Fruit fly (Drosophila melanogaster) whole organism, embryonic: ENCODE measurements around the gene Nepl18.

Source experiments
- Aef1 ChIP-seq: fragments of 200-800 bp; sonication (Bioruptor generic); IDR thresholded peaks from 3 replicates; pipeline ENCODE4 v1.3.6; 2022; ENCODE audit warnings: missing biosample characterization, missing genetic modification characterization
- B-H2 ChIP-seq: fragments of 200-800 bp; sonication (Bioruptor generic); optimal IDR thresholded peaks from 2 replicates; lab custom pipeline; 2018; ENCODE audit warnings: missing biosample characterization, mild to moderate bottlenecking, missing genetic modification characterization
- CG1024 ChIP-seq: fragments of 200-800 bp; sonication (Bioruptor generic); IDR thresholded peaks from 2 replicates; pipeline ENCODE4 v1.3.6; 2022; ENCODE audit warnings: missing biosample characterization, missing genetic modification characterization
- CG10274 ChIP-seq: fragments of 200-800 bp; sonication (Bioruptor generic); optimal IDR thresholded peaks from 3 replicates; lab custom pipeline; 2017; ENCODE audit warnings: missing biosample characterization, mild to moderate bottlenecking, missing genetic modification characterization
- CG10321 ChIP-seq: fragments of 200-800 bp; sonication (Bioruptor generic); IDR thresholded peaks from 2 replicates; pipeline ENCODE4 v1.3.6; 2022; ENCODE audit warnings: missing biosample characterization, missing genetic modification characterization
- CG10462 ChIP-seq: fragments of 200-800 bp; sonication (Bioruptor generic); optimal IDR thresholded peaks from 2 replicates; lab custom pipeline; 2016; ENCODE audit warnings: missing biosample characterization, missing genetic modification characterization
- CG11093 ChIP-seq: fragments of 200-800 bp; sonication (Bioruptor generic); IDR thresholded peaks from 3 replicates; pipeline ENCODE4 v1.3.6; 2022; ENCODE audit warnings: missing biosample characterization, missing genetic modification characterization
- CG12219 ChIP-seq: fragments of 200-800 bp; sonication (Bioruptor generic); optimal IDR thresholded peaks from 3 replicates; lab custom pipeline; 2018; ENCODE audit warnings: missing biosample characterization, mild to moderate bottlenecking, missing genetic modification characterization
- CG1529 ChIP-seq: fragments of 200-800 bp; sonication (Bioruptor generic); optimal IDR thresholded peaks from 3 replicates; lab custom pipeline; 2018; ENCODE audit warnings: missing biosample characterization, missing genetic modification characterization
- CG15696 ChIP-seq: fragments of 200-800 bp; sonication (Bioruptor generic); optimal IDR thresholded peaks from 2 replicates; lab custom pipeline; 2019; ENCODE audit warnings: missing biosample characterization, mild to moderate bottlenecking, missing genetic modification characterization, moderate library complexity
- CG17361 ChIP-seq: fragments of 200-800 bp; sonication (Bioruptor generic); IDR thresholded peaks from 3 replicates; pipeline ENCODE4 v1.3.6; 2022; ENCODE audit warnings: missing biosample characterization, missing genetic modification characterization
- CG18476 ChIP-seq: fragments of 200-800 bp; sonication (Bioruptor generic); optimal IDR thresholded peaks from 2 replicates; lab custom pipeline; 2016; ENCODE audit warnings: missing biosample characterization, mild to moderate bottlenecking, missing genetic modification characterization
- CG30431 ChIP-seq: fragments of 200-800 bp; sonication (Bioruptor generic); optimal IDR thresholded peaks from 2 replicates; lab custom pipeline; 2017; ENCODE audit warnings: missing biosample characterization, missing genetic modification characterization
- CG3065 ChIP-seq: fragments of 200-800 bp; sonication (Bioruptor generic); optimal IDR thresholded peaks from 2 replicates; lab custom pipeline; 2016; ENCODE audit warnings: missing biosample characterization, missing genetic modification characterization
- CG31224 ChIP-seq: fragments of 200-800 bp; sonication (Bioruptor generic); IDR thresholded peaks from 2 replicates; pipeline ENCODE4 v1.3.6; 2022; ENCODE audit warnings: missing biosample characterization, missing genetic modification characterization
- CG31365 ChIP-seq: fragments of 200-800 bp; sonication (Bioruptor generic); optimal IDR thresholded peaks from 2 replicates; lab custom pipeline; 2018; ENCODE audit warnings: missing biosample characterization, mild to moderate bottlenecking, missing genetic modification characterization
- CG4617 ChIP-seq: fragments of 200-800 bp; sonication (Bioruptor generic); optimal IDR thresholded peaks from 3 replicates; lab custom pipeline; 2016; ENCODE audit warnings: missing biosample characterization, missing genetic modification characterization, borderline replicate concordance
- CG4820 ChIP-seq: fragments of 200-800 bp; sonication (Bioruptor generic); optimal IDR thresholded peaks from 3 replicates; lab custom pipeline; 2016; ENCODE audit warnings: missing biosample characterization, missing genetic modification characterization
- CG6654 ChIP-seq: fragments of 200-800 bp; sonication (Bioruptor generic); optimal IDR thresholded peaks from 2 replicates; lab custom pipeline; 2017; ENCODE audit warnings: missing biosample characterization, mild to moderate bottlenecking, missing genetic modification characterization
- CG7745 ChIP-seq: fragments of 200-800 bp; sonication (Bioruptor generic); optimal IDR thresholded peaks from 2 replicates; lab custom pipeline; 2018; ENCODE audit warnings: missing biosample characterization, mild to moderate bottlenecking, missing genetic modification characterization, moderate library complexity
- CG8290 ChIP-seq, 3 experiments: fragments of 200-800 bp; sonication (Bioruptor generic); optimal IDR thresholded peaks; 2 replicates each; lab custom pipeline; 2016 to 2019; ENCODE audit warnings: missing biosample characterization in 3 of 3, missing genetic modification characterization in 3 of 3, mild to moderate bottlenecking in 2 of 3, moderate library complexity in 1 of 3
- CG8388 ChIP-seq: fragments of 200-800 bp; sonication (Bioruptor generic); optimal IDR thresholded peaks from 2 replicates; lab custom pipeline; 2019; ENCODE audit warnings: missing biosample characterization, mild to moderate bottlenecking, missing genetic modification characterization, moderate library complexity
- CG9437 ChIP-seq: fragments of 200-800 bp; sonication (Bioruptor generic); optimal IDR thresholded peaks from 2 replicates; lab custom pipeline; 2018; ENCODE audit warnings: missing biosample characterization, mild to moderate bottlenecking, missing genetic modification characterization
- CG9932 ChIP-seq: fragments of 200-800 bp; sonication (Bioruptor generic); IDR thresholded peaks from 2 replicates; pipeline ENCODE4 v1.3.6; 2022; ENCODE audit warnings: missing biosample characterization, missing genetic modification characterization
- CrebB ChIP-seq: fragments of 200-800 bp; sonication (Bioruptor generic); optimal IDR thresholded peaks from 3 replicates; lab custom pipeline; 2018; ENCODE audit warnings: missing biosample characterization, mild to moderate bottlenecking, missing genetic modification characterization
- D ChIP-seq, 2 experiments: fragments of 200-800 bp in 1 of 2; fragments of >200 bp in 1 of 2; sonication (Bioruptor generic) in 1 of 2; optimal IDR thresholded peaks; 2 replicates in 1 of 2; 3 replicates in 1 of 2; lab custom pipeline; 2017; ENCODE audit warnings: mild to moderate bottlenecking in 1 of 2, missing biosample characterization in 1 of 2, missing genetic modification characterization in 1 of 2, missing genetic modification reagents in 1 of 2
- D19B ChIP-seq: fragments of 200-800 bp; sonication (Bioruptor generic); optimal IDR thresholded peaks from 2 replicates; lab custom pipeline; 2017; ENCODE audit warnings: missing biosample characterization, mild to moderate bottlenecking, missing genetic modification characterization
- Gug ChIP-seq: fragments of 200-800 bp; sonication (Bioruptor generic); IDR thresholded peaks from 4 replicates; pipeline ENCODE4 v1.3.6; 2022; ENCODE audit warnings: missing biosample characterization, missing genetic modification characterization
- HLH3B ChIP-seq: fragments of 200-800 bp; sonication (Bioruptor generic); IDR thresholded peaks from 2 replicates; pipeline ENCODE4 v1.3.6; 2022; ENCODE audit warnings: missing biosample characterization, missing genetic modification characterization
- MESR4 ChIP-seq: fragments of 200-800 bp; sonication (Bioruptor generic); optimal IDR thresholded peaks from 2 replicates; lab custom pipeline; 2018; ENCODE audit warnings: missing biosample characterization, mild to moderate bottlenecking, missing genetic modification characterization, moderate library complexity
- NK7.1 ChIP-seq: fragments of 200-800 bp; sonication (Bioruptor generic); optimal IDR thresholded peaks from 3 replicates; lab custom pipeline; 2016; ENCODE audit warnings: missing biosample characterization, missing genetic modification characterization
- Nf-YB ChIP-seq: fragments of 200-800 bp; sonication (Bioruptor generic); optimal IDR thresholded peaks from 3 replicates; lab custom pipeline; 2019; ENCODE audit warnings: missing biosample characterization, mild to moderate bottlenecking, missing genetic modification characterization, moderate library complexity
- Taf1 ChIP-seq: fragments of 200-800 bp; sonication (Bioruptor generic); IDR thresholded peaks from 2 replicates; pipeline ENCODE4 v1.3.6; 2022; ENCODE audit warnings: missing biosample characterization, missing genetic modification characterization
- cad ChIP-seq: fragments of >200 bp; optimal IDR thresholded peaks from 2 replicates; lab custom pipeline; 2017; ENCODE audit warnings: missing biosample characterization, missing genetic modification characterization
- cg ChIP-seq: fragments of 200-800 bp; sonication (Bioruptor generic); optimal IDR thresholded peaks from 3 replicates; lab custom pipeline; 2019; ENCODE audit warnings: missing biosample characterization, mild to moderate bottlenecking, missing genetic modification characterization, moderate library complexity
- chinmo ChIP-seq: fragments of 200-800 bp; sonication (Bioruptor generic); IDR thresholded peaks from 4 replicates; pipeline ENCODE4 v1.3.6; 2022; ENCODE audit warnings: missing biosample characterization, missing genetic modification characterization; ENCODE audit not compliant: partially characterized antibody
- chm ChIP-seq: fragments of 200-800 bp; sonication (Bioruptor generic); IDR thresholded peaks from 2 replicates; pipeline ENCODE4 v1.3.6; 2022; ENCODE audit warnings: missing biosample characterization, missing genetic modification characterization
- emc ChIP-seq: fragments of 200-800 bp; sonication (Bioruptor generic); optimal IDR thresholded peaks from 2 replicates; lab custom pipeline; 2016; ENCODE audit warnings: missing biosample characterization, missing genetic modification characterization
- eyg ChIP-seq: fragments of 200-800 bp; sonication (Bioruptor generic); optimal IDR thresholded peaks from 3 replicates; lab custom pipeline; 2016; ENCODE audit warnings: missing biosample characterization, missing genetic modification characterization
- gem ChIP-seq: fragments of 200-800 bp; sonication (Bioruptor generic); optimal IDR thresholded peaks from 2 replicates; lab custom pipeline; 2019; ENCODE audit warnings: missing biosample characterization, mild to moderate bottlenecking, missing genetic modification characterization, moderate library complexity
- jumu ChIP-seq: fragments of 200-800 bp; sonication (Bioruptor generic); optimal IDR thresholded peaks from 3 replicates; lab custom pipeline; 2016; ENCODE audit warnings: missing biosample characterization, missing genetic modification characterization
- kay ChIP-seq: fragments of 200-800 bp; sonication (Bioruptor generic); optimal IDR thresholded peaks from 2 replicates; lab custom pipeline; 2016; ENCODE audit warnings: missing biosample characterization, missing genetic modification characterization
- lbe ChIP-seq: fragments of 200-800 bp; sonication (Bioruptor generic); optimal IDR thresholded peaks from 2 replicates; lab custom pipeline; 2016; ENCODE audit warnings: missing biosample characterization, mild to moderate bottlenecking, missing genetic modification characterization
- nerfin-2 ChIP-seq: fragments of 200-800 bp; sonication (Bioruptor generic); IDR thresholded peaks from 2 replicates; pipeline ENCODE4 v1.3.6; 2022; ENCODE audit warnings: missing biosample characterization, missing genetic modification characterization; ENCODE audit not compliant: partially characterized antibody
- onecut ChIP-seq: fragments of 200-800 bp; sonication (Bioruptor generic); IDR thresholded peaks from 2 replicates; pipeline ENCODE4 v1.3.6; 2022; ENCODE audit warnings: missing biosample characterization, missing genetic modification characterization
- slou ChIP-seq: fragments of 200-800 bp; sonication (Bioruptor generic); optimal IDR thresholded peaks from 3 replicates; lab custom pipeline; 2016; ENCODE audit warnings: missing biosample characterization, missing genetic modification characterization
- vfl ChIP-seq: fragments of 200-800 bp; sonication (Bioruptor generic); optimal IDR thresholded peaks from 2 replicates; lab custom pipeline; 2016; ENCODE audit warnings: missing biosample characterization, missing genetic modification characterization
- zen2 ChIP-seq: fragments of 200-800 bp; sonication (Bioruptor generic); IDR thresholded peaks from 3 replicates; pipeline ENCODE4 v1.3.6; 2022; ENCODE audit warnings: missing biosample characterization, missing genetic modification characterization; ENCODE audit not compliant: partially characterized antibody
- zf30C ChIP-seq: fragments of 200-800 bp; sonication (Bioruptor generic); optimal IDR thresholded peaks from 3 replicates; lab custom pipeline; 2018; ENCODE audit warnings: missing biosample characterization, mild to moderate bottlenecking, missing genetic modification characterization

Nepl18 gene

DNA sequence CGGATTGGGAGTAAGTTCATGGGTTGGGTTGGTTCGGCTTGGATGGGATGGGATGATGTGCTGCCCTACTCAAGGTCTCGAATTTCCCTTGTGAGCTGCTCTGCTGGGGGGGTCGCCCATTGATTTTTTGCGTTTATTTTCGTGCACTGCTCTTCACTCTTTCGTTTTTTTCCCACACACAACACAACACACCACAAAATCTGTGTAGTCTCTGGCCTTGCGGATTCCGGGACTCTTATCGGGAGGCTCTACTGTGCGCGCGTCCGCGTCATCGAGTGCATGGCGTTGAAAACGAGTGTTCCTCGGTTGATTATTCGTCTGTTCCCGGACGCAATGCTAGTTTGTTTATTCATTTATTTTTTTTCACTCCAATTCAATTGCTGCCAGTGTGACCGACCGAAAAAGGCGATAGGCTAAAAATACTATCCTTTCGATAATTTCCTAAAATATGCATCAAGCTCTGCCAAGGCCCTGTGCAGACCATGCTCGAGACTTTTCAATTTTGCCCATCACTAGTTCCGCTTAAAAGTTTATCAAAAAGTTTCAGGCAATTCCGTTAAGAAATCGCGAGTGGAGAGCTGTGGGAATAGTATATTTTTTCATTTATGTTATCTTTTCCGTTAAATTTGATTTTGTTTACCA, 43.7 kb upstream of the Nepl18 start, which contains the start of gene WASp (continued):
- TF ChIP-seq D (optimal IDR thresholded peaks at IDR 0.05; lab: Kevin White, UChicago), result no peak
- peak; percentile 48 for TF ChIP-seq D (GFP tag; optimal IDR thresholded peaks at IDR 0.05; lab: Kevin White, UChicago)
- peak; percentile 63 for TF ChIP-seq NK7.1 (GFP tag; lab: Kevin White, UChicago)
- TF ChIP-seq emc (GFP tag; lab: Kevin White, UChicago), result peak; percentile 75
- 0 out of 4 replicates have a peak, but pooled peaks have one; percentile 22 for TF ChIP-seq chinmo
- peak; percentile 15 for TF ChIP-seq CG10274
- TF ChIP-seq zf30C, result no peak
- no peak for TF ChIP-seq cg (GFP tag; lab: Kevin White, UChicago)
- peak; percentile 85 for TF ChIP-seq B-H2 (GFP tag; lab: Kevin White, UChicago)
- TF ChIP-seq CG18476 (GFP tag; lab: Kevin White, UChicago), result no peak
- no peak for TF ChIP-seq nerfin-2 (GFP tag; lab: Robert Waterston, UW)
- peak; percentile 62 for TF ChIP-seq CrebB
- TF ChIP-seq zen2 (GFP tag; lab: Robert Waterston, UW), result no peak; the same call in 2 of the 3 replicates
- TF ChIP-seq cad (GFP tag; lab: Kevin White, UChicago), result no peak
- TF ChIP-seq CG11093 (GFP tag; lab: Robert Waterston, UW), result no peak
- TF ChIP-seq CG7745 (tag; lab: Kevin White, UChicago), result no peak
- TF ChIP-seq slou (GFP tag; lab: Kevin White, UChicago), result peak; percentile 7
- TF ChIP-seq CG17361 (GFP tag; lab: Robert Waterston, UW), result peak; percentile 72; the same call in 2 of the 3 replicates
- TF ChIP-seq Nf-YB, result peak; percentile 40
- TF ChIP-seq kay (GFP tag; lab: Kevin White, UChicago), result no peak
- peak; percentile 8 for TF ChIP-seq CG6654
- peak; percentile 46 for TF ChIP-seq CG9437 (GFP tag; lab: Kevin White, UChicago)
- TF ChIP-seq CG31365, result peak; percentile 64
- TF ChIP-seq Aef1 (GFP tag; lab: Robert Waterston, UW), result peak; percentile 15; the same call in 2 of the 3 replicates
- 0 out of 2 replicates have a peak, but pooled peaks have one; percentile 29 for TF ChIP-seq CG31224 (GFP tag; lab: Robert Waterston, UW)
- TF ChIP-seq CG15696 (tag; lab: Kevin White, UChicago), result no peak
- peak; percentile 28; the same call in 1 of the 4 replicates for TF ChIP-seq Gug
- TF ChIP-seq CG4617 (GFP tag; lab: Kevin White, UChicago), result peak; percentile 93
- no peak for TF ChIP-seq Taf1
- peak; percentile 47 for TF ChIP-seq eyg
- TF ChIP-seq onecut (GFP tag; lab: Robert Waterston, UW), result peak; percentile 78
- no peak for TF ChIP-seq CG10321 (GFP tag; lab: Robert Waterston, UW)
- peak; percentile 71 for TF ChIP-seq jumu (GFP tag; lab: Kevin White, UChicago)
- TF ChIP-seq gem, result no peak
- peak; percentile 36 for TF ChIP-seq CG10462 (GFP tag; lab: Kevin White, UChicago)
- TF ChIP-seq CG4820 (GFP tag; lab: Kevin White, UChicago), result peak; percentile 45
- peak; percentile 77 for TF ChIP-seq chm (GFP tag; lab: Robert Waterston, UW)
- no peak for TF ChIP-seq lbe (GFP tag; lab: Kevin White, UChicago)
- TF ChIP-seq CG12219, result peak; percentile 57
- peak; percentile 51 for TF ChIP-seq CG8388
- peak; percentile 66 for TF ChIP-seq MESR4 (GFP tag; lab: Kevin White, UChicago)
- TF ChIP-seq D19B, result no peak
- TF ChIP-seq vfl (GFP tag; lab: Kevin White, UChicago), result peak; percentile 62
- TF ChIP-seq CG8290 (GFP tag; optimal IDR thresholded peaks at IDR 0.05; lab: Kevin White, UChicago), result no peak
- TF ChIP-seq CG8290 (tag; optimal IDR thresholded peaks at IDR 0.05; lab: Kevin White, UChicago), result no peak
- TF ChIP-seq HLH3B, result peak; percentile 57
- TF ChIP-seq CG3065, result peak; percentile 63
- peak; percentile 74 for TF ChIP-seq CG9932
- TF ChIP-seq CG1529 (GFP tag; lab: Kevin White, UChicago), result no peak
- peak; percentile 81 for TF ChIP-seq CG1024 (GFP tag; lab: Robert Waterston, UW)
- TF ChIP-seq CG30431 (GFP tag; lab: Kevin White, UChicago), result peak; percentile 32
